Worm (Caenorhabditis elegans) whole organism, L4 larva: ENCODE results near the gene adm-4.

ENCODE experiments used
- F26F4.8 ChIP-seq: fragments of 200-800 bp; sonication (Bioruptor generic); conservative IDR thresholded peaks from 2 replicates; pipeline ENCODE4 v1.3.6; 2022; ENCODE audit warnings: missing genetic modification characterization, missing compliant biosample characterization
- F37D6.2 ChIP-seq: sonication (generic microtip); optimal IDR thresholded peaks from 2 replicates; lab custom pipeline; 2016; ENCODE audit warnings: mild to moderate bottlenecking, missing genetic modification characterization, missing compliant biosample characterization
- Y105C5A.15 ChIP-seq: fragments of 200-800 bp; sonication (Bioruptor generic); IDR thresholded peaks from 2 replicates; pipeline ENCODE4 v1.3.6; 2022; ENCODE audit warnings: missing genetic modification characterization, missing compliant biosample characterization
- Y5F2A.4 ChIP-seq: fragments of 200-800 bp; sonication (Bioruptor generic); optimal IDR thresholded peaks from 2 replicates; lab custom pipeline; 2018; ENCODE audit warnings: mild to moderate bottlenecking, missing genetic modification characterization, missing compliant biosample characterization
- Y75B8A.6 ChIP-seq: fragments of 200-800 bp; sonication (Bioruptor generic); IDR thresholded peaks from 2 replicates; pipeline ENCODE4 v1.3.6; 2022; ENCODE audit warnings: missing genetic modification reagents, missing genetic modification characterization, missing compliant biosample characterization
- ZK337.2 ChIP-seq: fragments of 200-800 bp; sonication (Bioruptor generic); IDR thresholded peaks from 2 replicates; pipeline ENCODE4 v1.3.6; 2022; ENCODE audit warnings: missing genetic modification reagents, missing genetic modification characterization, missing compliant biosample characterization
- arid-1 ChIP-seq: fragments of 200-800 bp; sonication (Bioruptor generic); conservative IDR thresholded peaks from 2 replicates; pipeline ENCODE4 v1.3.6; 2022; ENCODE audit warnings: missing genetic modification reagents, missing genetic modification characterization, missing compliant biosample characterization
- attf-4 ChIP-seq: sonication (generic microtip); optimal IDR thresholded peaks from 3 replicates; lab custom pipeline; 2017; ENCODE audit warnings: missing biosample characterization, missing genetic modification characterization
- ceh-20 ChIP-seq: fragments of 200-800 bp; sonication (Bioruptor generic); IDR thresholded peaks from 2 replicates; pipeline ENCODE4 v1.3.6; 2022; ENCODE audit warnings: missing genetic modification reagents, missing genetic modification characterization, missing compliant biosample characterization
- ceh-28 ChIP-seq: fragments of 150-350 bp; optimal IDR thresholded peaks from 2 replicates; lab custom pipeline; 2014; ENCODE audit warnings: missing biosample characterization, missing genetic modification reagents, missing genetic modification characterization
- ceh-44 ChIP-seq: fragments of 200-800 bp; sonication (Bioruptor generic); IDR thresholded peaks from 2 replicates; pipeline ENCODE4 v1.3.6; 2022; ENCODE audit warnings: missing genetic modification reagents, missing genetic modification characterization, missing compliant biosample characterization
- ceh-82 ChIP-seq: sonication (generic microtip); optimal IDR thresholded peaks from 2 replicates; lab custom pipeline; 2017; ENCODE audit warnings: missing biosample characterization, missing genetic modification characterization
- ces-1 ChIP-seq: fragments of 150-350 bp; sonication (generic microtip); optimal IDR thresholded peaks from 4 replicates; lab custom pipeline; 2014; ENCODE audit warnings: missing biosample characterization, missing genetic modification reagents, missing genetic modification characterization
- daf-16 ChIP-seq, 3 experiments: sonication (generic microtip); optimal IDR thresholded peaks; 2 replicates each; lab custom pipeline; 2016 to 2017; ENCODE audit warnings: missing genetic modification characterization in 3 of 3, missing genetic modification reagents in 3 of 3, mild to moderate bottlenecking in 2 of 3, missing compliant biosample characterization in 2 of 3, missing biosample characterization in 1 of 3, moderate library complexity in 1 of 3
- daf-19 ChIP-seq: fragments of 200-800 bp; sonication (Bioruptor generic); conservative IDR thresholded peaks from 2 replicates; pipeline ENCODE4 v1.3.6; 2022; ENCODE audit warnings: missing genetic modification characterization, missing compliant biosample characterization
- daf-8 ChIP-seq: fragments of 200-800 bp; sonication (Bioruptor generic); IDR thresholded peaks from 2 replicates; pipeline ENCODE4 v1.3.6; 2022; ENCODE audit warnings: missing genetic modification characterization, missing compliant biosample characterization
- dmd-8 ChIP-seq: fragments of 200-800 bp; sonication (Bioruptor generic); IDR thresholded peaks from 2 replicates; pipeline ENCODE4 v1.3.6; 2022; ENCODE audit warnings: missing genetic modification characterization, missing compliant biosample characterization
- duxl-1 ChIP-seq: sonication (generic microtip); optimal IDR thresholded peaks from 2 replicates; lab custom pipeline; 2016; ENCODE audit warnings: mild to moderate bottlenecking, missing genetic modification characterization, moderate library complexity, missing compliant biosample characterization; ENCODE audit not compliant: poor library complexity
- dve-1 ChIP-seq: sonication (generic microtip); optimal IDR thresholded peaks from 2 replicates; lab custom pipeline; 2017; ENCODE audit warnings: antibody characterized with exemption, mild to moderate bottlenecking, missing genetic modification characterization, missing compliant biosample characterization; ENCODE audit not compliant: insufficient read depth
- egl-27 ChIP-seq: sonication (generic microtip); optimal IDR thresholded peaks from 3 replicates; lab custom pipeline; 2017; ENCODE audit warnings: missing biosample characterization, missing genetic modification reagents, missing genetic modification characterization
- egl-43 ChIP-seq: fragments of 200-800 bp; sonication (Bioruptor generic); IDR thresholded peaks from 2 replicates; pipeline ENCODE4 v1.3.6; 2022; ENCODE audit warnings: missing genetic modification reagents, missing genetic modification characterization, missing compliant biosample characterization
- fkh-10 ChIP-seq: fragments of 150-350 bp; optimal IDR thresholded peaks from 2 replicates; lab custom pipeline; 2014; ENCODE audit warnings: missing biosample characterization, missing genetic modification reagents, missing genetic modification characterization
- lim-7 ChIP-seq: fragments of 200-800 bp; sonication (Bioruptor generic); IDR thresholded peaks from 2 replicates; pipeline ENCODE4 v1.3.6; 2022; ENCODE audit warnings: missing genetic modification characterization, missing compliant biosample characterization
- lin-15B ChIP-seq: fragments of 150-350 bp; sonication (generic microtip); optimal IDR thresholded peaks from 3 replicates; lab custom pipeline; 2014; ENCODE audit warnings: missing biosample characterization, missing genetic modification characterization
- lin-29 ChIP-seq: fragments of 200-800 bp; sonication (Bioruptor generic); IDR thresholded peaks from 2 replicates; pipeline ENCODE4 v1.3.6; 2022; ENCODE audit warnings: missing genetic modification reagents, missing genetic modification characterization, missing compliant biosample characterization
- lin-39 ChIP-seq: fragments of 150-350 bp; optimal IDR thresholded peaks from 2 replicates; lab custom pipeline; 2014; ENCODE audit warnings: missing biosample characterization, missing genetic modification reagents, missing genetic modification characterization
- lir-3 ChIP-seq: sonication (generic microtip); optimal IDR thresholded peaks from 2 replicates; lab custom pipeline; 2016; ENCODE audit warnings: mild to moderate bottlenecking, missing genetic modification characterization, missing compliant biosample characterization
- madf-5 ChIP-seq, 2 experiments: fragments of 200-800 bp; sonication (Bioruptor generic); IDR thresholded peaks; 2 replicates each; pipeline ENCODE4 v1.3.6; 2022; ENCODE audit warnings: missing compliant biosample characterization in 2 of 2, missing genetic modification characterization in 2 of 2
- madf-9 ChIP-seq: fragments of 200-800 bp; sonication (Bioruptor generic); conservative IDR thresholded peaks from 2 replicates; pipeline ENCODE4 v1.3.6; 2022; ENCODE audit warnings: missing genetic modification reagents, missing genetic modification characterization, missing compliant biosample characterization
- mdl-1 ChIP-seq, 2 experiments: fragments of 150-350 bp in 1 of 2; sonication (generic microtip) in 1 of 2; optimal IDR thresholded peaks; 2 replicates each; lab custom pipeline; 2014 to 2017; ENCODE audit warnings: missing biosample characterization in 2 of 2, missing genetic modification characterization in 2 of 2
- mdt-29 ChIP-seq: fragments of 200-800 bp; sonication (Bioruptor generic); IDR thresholded peaks from 2 replicates; pipeline ENCODE4 v1.3.6; 2022; ENCODE audit warnings: missing genetic modification reagents, missing genetic modification characterization, missing compliant biosample characterization
- mep-1 ChIP-seq: fragments of 150-350 bp; sonication (generic microtip); optimal IDR thresholded peaks from 3 replicates; lab custom pipeline; 2014; ENCODE audit warnings: missing biosample characterization, missing genetic modification characterization
- mes-2 ChIP-seq: sonication (generic microtip); optimal IDR thresholded peaks from 2 replicates; lab custom pipeline; 2016; ENCODE audit warnings: missing genotype, mild to moderate bottlenecking, missing genetic modification characterization, missing compliant biosample characterization; ENCODE audit not compliant: poor library complexity, severe bottlenecking
- mxl-2 ChIP-seq: fragments of 200-800 bp; sonication (Bioruptor generic); conservative IDR thresholded peaks from 2 replicates; pipeline ENCODE4 v1.3.6; 2022; ENCODE audit warnings: missing genetic modification reagents, missing genetic modification characterization, missing compliant biosample characterization
- mxl-3 ChIP-seq: fragments of 200-800 bp; sonication (Bioruptor generic); optimal IDR thresholded peaks from 2 replicates; lab custom pipeline; 2018; ENCODE audit warnings: mild to moderate bottlenecking, missing genetic modification characterization, missing compliant biosample characterization
- nhr-111 ChIP-seq: fragments of 200-800 bp; sonication (Bioruptor generic); optimal IDR thresholded peaks from 2 replicates; lab custom pipeline; 2018; ENCODE audit warnings: mild to moderate bottlenecking, missing genetic modification characterization, missing compliant biosample characterization
- nhr-237 ChIP-seq: sonication (generic microtip); optimal IDR thresholded peaks from 2 replicates; lab custom pipeline; 2017; ENCODE audit warnings: missing biosample characterization, missing genetic modification characterization
- nhr-25 ChIP-seq: sonication (generic microtip); optimal IDR thresholded peaks from 2 replicates; lab custom pipeline; 2017; ENCODE audit warnings: missing genetic modification characterization, mild to moderate bottlenecking, missing compliant biosample characterization, antibody characterized with exemption, moderate library complexity, borderline replicate concordance; ENCODE audit not compliant: insufficient read depth
- nhr-76 ChIP-seq: fragments of 150-350 bp; optimal IDR thresholded peaks from 2 replicates; lab custom pipeline; 2014; ENCODE audit warnings: missing biosample characterization, missing genetic modification characterization
- php-3 ChIP-seq: fragments of 200-800 bp; sonication (Bioruptor generic); IDR thresholded peaks from 2 replicates; pipeline ENCODE4 v1.3.6; 2022; ENCODE audit warnings: missing genetic modification reagents, missing genetic modification characterization, missing compliant biosample characterization
- pqm-1 ChIP-seq: sonication (generic microtip); optimal IDR thresholded peaks from 2 replicates; lab custom pipeline; 2017; ENCODE audit warnings: missing biosample characterization, missing genetic modification characterization
- skn-1 ChIP-seq: fragments of 150-350 bp; optimal IDR thresholded peaks from 2 replicates; lab custom pipeline; 2014; ENCODE audit warnings: missing biosample characterization, missing genetic modification characterization
- snpc-1.2 ChIP-seq: fragments of 200-800 bp; sonication (Bioruptor generic); IDR thresholded peaks from 2 replicates; pipeline ENCODE4 v1.3.6; 2022; ENCODE audit warnings: missing genetic modification reagents, missing genetic modification characterization, missing compliant biosample characterization
- snpc-4 ChIP-seq: fragments of 150-350 bp; optimal IDR thresholded peaks from 2 replicates; lab custom pipeline; 2014; ENCODE audit warnings: missing biosample characterization, missing genetic modification characterization
- unc-39 ChIP-seq: sonication (generic microtip); optimal IDR thresholded peaks from 2 replicates; lab custom pipeline; 2017; ENCODE audit warnings: missing biosample characterization, missing genetic modification characterization
- unc-62 ChIP-seq, 3 experiments: fragments of 150-350 bp in 1 of 3; sonication (generic microtip); optimal IDR thresholded peaks in 2 of 3; peaks in 1 of 3; 1 replicate in 1 of 3; 2 replicates in 2 of 3; lab custom pipeline; 2014 to 2017; ENCODE audit warnings: missing biosample characterization in 3 of 3, missing genetic modification characterization in 3 of 3, missing genetic modification reagents in 3 of 3, missing genotype in 1 of 3
- vab-7 ChIP-seq: fragments of 200-800 bp; sonication (Bioruptor generic); IDR thresholded peaks from 2 replicates; pipeline ENCODE4 v1.3.6; 2022; ENCODE audit warnings: missing genetic modification reagents, missing genetic modification characterization, missing compliant biosample characterization
- zag-1 ChIP-seq: fragments of 150-350 bp; optimal IDR thresholded peaks from 2 replicates; lab custom pipeline; 2014; ENCODE audit warnings: missing biosample characterization, missing genetic modification characterization
- ztf-11 ChIP-seq: fragments of 150-350 bp; optimal IDR thresholded peaks from 2 replicates; lab custom pipeline; 2014; ENCODE audit warnings: missing biosample characterization, missing genetic modification characterization

Gene adm-4

ce11 chrX:7823108-7823704 lies 25.1 kb upstream of the adm-4 start, which contains the start of gene eef-1A.2 (continued):
- TF ChIP-seq daf-19 (no peak), nhr-25 (peak; percentile 95), ceh-82 (tag; lab: Kevin White, UChicago) (no peak), ces-1 (GFP tag; lab: Kevin White, UChicago) (peak; percentile 48), lin-39 (tag; lab: Kevin White, UChicago) (no peak), Y105C5A.15 (GFP tag; lab: Robert Waterston, UW) (no peak), vab-7 (peak; percentile 45; the same call in 1 of the 2 replicates), F37D6.2 (tag; lab: Kevin White, UChicago) (peak; percentile 90), ZK337.2 (GFP tag; lab: Robert Waterston, UW) (no peak), lir-3 (no peak), F26F4.8 (GFP tag; lab: Robert Waterston, UW) (no peak), php-3 (peak; percentile 86), ceh-20 (GFP tag; lab: Robert Waterston, UW) (peak; percentile 84), skn-1 (tag; lab: Kevin White, UChicago) (peak; percentile 38), unc-39 (tag; lab: Kevin White, UChicago) (no peak), attf-4 (tag; lab: Kevin White, UChicago) (no peak), nhr-237 (tag; lab: Kevin White, UChicago) (peak; percentile 66), mdt-29 (GFP tag; lab: Robert Waterston, UW) (peak; percentile 86), nhr-111 (GFP tag; lab: Kevin White, UChicago) (no peak), daf-16 (GFP tag; optimal IDR thresholded peaks at IDR 0.05; lab: Kevin White, UChicago) (peak; percentile 42 to 69), daf-16 (tag; optimal IDR thresholded peaks at IDR 0.05; lab: Kevin White, UChicago) (peak; percentile 97), lin-29 (GFP tag; lab: Robert Waterston, UW) (no peak), snpc-1.2 (GFP tag; lab: Robert Waterston, UW) (no peak), Y5F2A.4 (peak; percentile 11), nhr-76 (tag; lab: Kevin White, UChicago) (peak; percentile 30), ceh-28 (tag; lab: Kevin White, UChicago) (peak; percentile 88), dmd-8 (no peak), pqm-1 (tag; lab: Kevin White, UChicago) (peak; percentile 10), madf-9 (peak; percentile 71), lim-7 (GFP tag; lab: Robert Waterston, UW) (peak; percentile 65; the same call in 1 of the 2 replicates), egl-43 (GFP tag; lab: Robert Waterston, UW) (peak; percentile 87), egl-27 (no peak), snpc-4 (tag; lab: Kevin White, UChicago) (no peak), mes-2 (tag; lab: Kevin White, UChicago) (peak; percentile 81), mdl-1 (tag; optimal IDR thresholded peaks at IDR 0.05; lab: Kevin White, UChicago) (peak; percentile 97 to 99), ceh-44 (no peak), arid-1 (GFP tag; lab: Robert Waterston, UW) (peak; percentile 62), Y75B8A.6 (GFP tag; lab: Robert Waterston, UW) (0 out of 2 replicates have a peak, but pooled peaks have one; percentile 54), lin-15B (tag; lab: Kevin White, UChicago) (no peak), duxl-1 (peak; percentile 73), zag-1 (tag; lab: Kevin White, UChicago) (no peak), mxl-2 (GFP tag; lab: Robert Waterston, UW) (0 out of 2 replicates have a peak, but pooled peaks have one; percentile 44), unc-62 (GFP tag; optimal IDR thresholded peaks at IDR 0.05 in 1 of 2; lab: Kevin White, UChicago) (peak in 1 of 2 experiments; percentile 100), unc-62 (tag; optimal IDR thresholded peaks at IDR 0.05; lab: Kevin White, UChicago) (no peak), fkh-10 (GFP tag; lab: Kevin White, UChicago) (peak; percentile 99), ztf-11 (tag; lab: Kevin White, UChicago) (no peak), mep-1 (tag; lab: Kevin White, UChicago) (peak; percentile 97), dve-1 (tag; lab: Kevin White, UChicago) (peak; percentile 98), madf-5 (GFP tag; IDR thresholded peaks at IDR 0.05; lab: Robert Waterston, UW) (no peak), mxl-3 (GFP tag; lab: Kevin White, UChicago) (peak; percentile 98), daf-8 (GFP tag; lab: Robert Waterston, UW) (no peak)
